Worm (Caenorhabditis elegans) whole organism, L1 larva: ENCODE measurements around the gene dpf-2.

Source experiments
- C16A3.4 ChIP-seq: fragments of 150-350 bp; optimal IDR thresholded peaks from 2 replicates; lab custom pipeline; 2014; ENCODE audit warnings: missing biosample characterization, missing genetic modification characterization
- F16B12.6 ChIP-seq: fragments of 150-350 bp; optimal IDR thresholded peaks from 2 replicates; lab custom pipeline; 2014; ENCODE audit warnings: missing biosample characterization, missing genetic modification characterization
- alr-1 ChIP-seq: fragments of 200-800 bp; sonication (Bioruptor generic); optimal IDR thresholded peaks from 2 replicates; lab custom pipeline; 2018; ENCODE audit warnings: borderline replicate concordance, mild to moderate bottlenecking, missing genetic modification characterization, missing compliant biosample characterization
- aly-2 ChIP-seq: fragments of 150-350 bp; optimal IDR thresholded peaks from 2 replicates; lab custom pipeline; 2014; ENCODE audit warnings: missing biosample characterization, missing genetic modification characterization
- ama-1 ChIP-seq: fragments of 150-350 bp; optimal IDR thresholded peaks from 2 replicates; lab custom pipeline; 2014
- blmp-1 ChIP-seq: fragments of 150-350 bp; optimal IDR thresholded peaks from 2 replicates; lab custom pipeline; 2014; ENCODE audit warnings: missing biosample characterization, missing genetic modification characterization
- ces-1 ChIP-seq: fragments of 150-350 bp; optimal IDR thresholded peaks from 2 replicates; lab custom pipeline; 2014; ENCODE audit warnings: missing biosample characterization, missing genetic modification reagents, missing genetic modification characterization
- dpl-1 ChIP-seq, 3 experiments: fragments of 150-350 bp in 2 of 3; sonication (generic microtip) in 1 of 3; optimal IDR thresholded peaks; 2 replicates each; lab custom pipeline; 2014 to 2017; ENCODE audit warnings: missing biosample characterization in 3 of 3, missing genetic modification characterization in 3 of 3, missing genetic modification reagents in 3 of 3
- dsc-1 ChIP-seq: sonication (generic microtip); optimal IDR thresholded peaks from 2 replicates; lab custom pipeline; 2016; ENCODE audit warnings: mild to moderate bottlenecking, missing genetic modification characterization, missing compliant biosample characterization
- egl-13 ChIP-seq: sonication (generic microtip); optimal IDR thresholded peaks from 2 replicates; lab custom pipeline; 2016; ENCODE audit warnings: missing genotype, missing genetic modification reagents, missing genetic modification characterization, missing compliant biosample characterization
- egl-27 ChIP-seq, 2 experiments: fragments of 150-350 bp in 1 of 2; sonication (generic microtip); optimal IDR thresholded peaks; 3 replicates each; lab custom pipeline; 2017 to 2018; ENCODE audit warnings: missing biosample characterization in 2 of 2, missing genetic modification characterization in 2 of 2, missing genetic modification reagents in 2 of 2
- elt-3 ChIP-seq, 6 experiments: fragments of 150-350 bp in 1 of 6; sonication (generic microtip); optimal IDR thresholded peaks; 2 replicates each; lab custom pipeline; 2017 to 2018; ENCODE audit warnings: missing biosample characterization in 6 of 6, missing genetic modification characterization in 6 of 6, inconsistent platforms in 1 of 6
- fkh-4 ChIP-seq: sonication (generic microtip); optimal IDR thresholded peaks from 2 replicates; lab custom pipeline; 2016; ENCODE audit warnings: missing compliant biosample characterization, missing genetic modification characterization, borderline replicate concordance
- fkh-8 ChIP-seq: sonication (generic microtip); optimal IDR thresholded peaks from 2 replicates; lab custom pipeline; 2016; ENCODE audit warnings: mild to moderate bottlenecking, missing genetic modification characterization, missing compliant biosample characterization
- grh-1 ChIP-seq: fragments of 200-800 bp; sonication (Bioruptor generic); IDR thresholded peaks from 2 replicates; pipeline ENCODE4 v1.3.6; 2022; ENCODE audit warnings: missing genetic modification reagents, missing genetic modification characterization, missing compliant biosample characterization
- hpl-2 ChIP-seq: fragments of 150-350 bp; optimal IDR thresholded peaks from 2 replicates; lab custom pipeline; 2014; ENCODE audit warnings: missing biosample characterization, missing genetic modification reagents, missing genetic modification characterization
- irx-1 ChIP-seq: sonication (generic microtip); optimal IDR thresholded peaks from 2 replicates; lab custom pipeline; 2016; ENCODE audit warnings: missing genetic modification characterization, missing compliant biosample characterization
- jun-1 ChIP-seq: fragments of 150-350 bp; optimal IDR thresholded peaks from 2 replicates; lab custom pipeline; 2014; ENCODE audit warnings: missing biosample characterization, missing genetic modification reagents, missing genetic modification characterization
- lin-13 ChIP-seq: fragments of 150-350 bp; optimal IDR thresholded peaks from 2 replicates; lab custom pipeline; 2014; ENCODE audit warnings: missing biosample characterization, missing genetic modification reagents, missing genetic modification characterization
- lin-14 ChIP-seq: fragments of 200-800 bp; sonication (Bioruptor generic); optimal IDR thresholded peaks from 2 replicates; lab custom pipeline; 2018; ENCODE audit warnings: mild to moderate bottlenecking, missing genetic modification characterization, moderate library complexity, missing compliant biosample characterization
- lin-15B ChIP-seq: fragments of 150-350 bp; sonication (generic microtip); optimal IDR thresholded peaks from 3 replicates; lab custom pipeline; 2014; ENCODE audit warnings: missing biosample characterization, missing genetic modification characterization
- lsy-2 ChIP-seq, 2 experiments: fragments of 150-350 bp; optimal IDR thresholded peaks; 2 replicates each; lab custom pipeline; 2014; ENCODE audit warnings: missing biosample characterization in 2 of 2, missing genetic modification characterization in 2 of 2
- mab-9 ChIP-seq: fragments of 200-800 bp; sonication (Bioruptor generic); IDR thresholded peaks from 2 replicates; pipeline ENCODE4 v1.3.6; 2022; ENCODE audit warnings: missing genetic modification reagents, missing genetic modification characterization, missing compliant biosample characterization
- mef-2 ChIP-seq: fragments of 150-350 bp; optimal IDR thresholded peaks from 2 replicates; lab custom pipeline; 2014; ENCODE audit warnings: missing biosample characterization, missing genetic modification characterization
- mep-1 ChIP-seq: fragments of 150-350 bp; optimal IDR thresholded peaks from 2 replicates; lab custom pipeline; 2014; ENCODE audit warnings: missing biosample characterization, missing genetic modification characterization
- nhr-12 ChIP-seq: sonication (generic microtip); optimal IDR thresholded peaks from 2 replicates; lab custom pipeline; 2017; ENCODE audit warnings: missing biosample characterization, missing genetic modification characterization
- nhr-28 ChIP-seq: fragments of 150-350 bp; optimal IDR thresholded peaks from 2 replicates; lab custom pipeline; 2014; ENCODE audit warnings: missing biosample characterization, missing genetic modification characterization
- nhr-47 ChIP-seq: sonication (generic microtip); optimal IDR thresholded peaks from 2 replicates; lab custom pipeline; 2016; ENCODE audit warnings: mild to moderate bottlenecking, missing genetic modification characterization, moderate library complexity, missing compliant biosample characterization
- nhr-71 ChIP-seq: sonication (generic microtip); optimal IDR thresholded peaks from 2 replicates; lab custom pipeline; 2016; ENCODE audit warnings: mild to moderate bottlenecking, missing genetic modification characterization, moderate library complexity, missing compliant biosample characterization
- nhr-76 ChIP-seq: sonication (generic microtip); optimal IDR thresholded peaks from 2 replicates; lab custom pipeline; 2017; ENCODE audit warnings: missing biosample characterization, missing genetic modification characterization
- nhr-77 ChIP-seq: fragments of 150-350 bp; optimal IDR thresholded peaks from 2 replicates; lab custom pipeline; 2014; ENCODE audit warnings: missing biosample characterization, missing genetic modification characterization
- nhr-85 ChIP-seq: sonication (generic microtip); peaks from one replicate; lab custom pipeline; 2016; ENCODE audit warnings: missing genetic modification characterization, inconsistent platforms, missing compliant biosample characterization
- pag-3 ChIP-seq: sonication (generic microtip); optimal IDR thresholded peaks from 2 replicates; lab custom pipeline; 2017; ENCODE audit warnings: missing genetic modification characterization, mild to moderate bottlenecking, missing compliant biosample characterization, antibody characterized with exemption, borderline replicate concordance; ENCODE audit not compliant: insufficient read depth
- rnt-1 ChIP-seq: sonication (generic microtip); optimal IDR thresholded peaks from 2 replicates; lab custom pipeline; 2016; ENCODE audit warnings: mild to moderate bottlenecking, missing genetic modification characterization, moderate library complexity, missing compliant biosample characterization
- skn-1 ChIP-seq: fragments of 150-350 bp; optimal IDR thresholded peaks from 2 replicates; lab custom pipeline; 2014; ENCODE audit warnings: missing biosample characterization, missing genetic modification characterization
- snpc-4 ChIP-seq: fragments of 150-350 bp; optimal IDR thresholded peaks from 2 replicates; lab custom pipeline; 2014; ENCODE audit warnings: missing biosample characterization, missing genetic modification characterization
- snu-23 ChIP-seq: sonication (generic microtip); optimal IDR thresholded peaks from 2 replicates; lab custom pipeline; 2016; ENCODE audit warnings: missing genetic modification characterization, missing compliant biosample characterization
- sox-4 ChIP-seq: sonication (generic microtip); optimal IDR thresholded peaks from 2 replicates; lab custom pipeline; 2016; ENCODE audit warnings: missing genetic modification characterization, missing compliant biosample characterization
- sptf-1 ChIP-seq: fragments of 150-350 bp; optimal IDR thresholded peaks from 2 replicates; lab custom pipeline; 2014; ENCODE audit warnings: missing biosample characterization, missing genetic modification characterization
- sup-37 ChIP-seq: fragments of 200-800 bp; sonication (Bioruptor generic); optimal IDR thresholded peaks from 2 replicates; lab custom pipeline; 2018; ENCODE audit warnings: mild to moderate bottlenecking, missing genetic modification characterization, missing compliant biosample characterization
- swsn-7 ChIP-seq: sonication (generic microtip); optimal IDR thresholded peaks from 2 replicates; lab custom pipeline; 2016; ENCODE audit warnings: missing genetic modification characterization, missing compliant biosample characterization
- tbx-2 ChIP-seq: sonication (generic microtip); optimal IDR thresholded peaks from 2 replicates; lab custom pipeline; 2016; ENCODE audit warnings: missing genetic modification characterization, missing compliant biosample characterization
- tlp-1 ChIP-seq: fragments of 150-350 bp; optimal IDR thresholded peaks from 2 replicates; lab custom pipeline; 2014; ENCODE audit warnings: missing biosample characterization, missing genetic modification characterization
- unc-130 ChIP-seq: fragments of 150-350 bp; optimal IDR thresholded peaks from 2 replicates; lab custom pipeline; 2017; ENCODE audit warnings: missing biosample characterization, missing genetic modification characterization, inconsistent platforms
- unc-30 ChIP-seq: sonication (generic microtip); optimal IDR thresholded peaks from 2 replicates; lab custom pipeline; 2017; ENCODE audit warnings: missing biosample characterization, missing genetic modification characterization
- unc-62 ChIP-seq: fragments of 150-350 bp; optimal IDR thresholded peaks from 2 replicates; lab custom pipeline; 2014; ENCODE audit warnings: missing biosample characterization, missing genetic modification reagents, missing genetic modification characterization
- unc-86 ChIP-seq: sonication (generic microtip); optimal IDR thresholded peaks from 2 replicates; lab custom pipeline; 2016; ENCODE audit warnings: missing genetic modification characterization, missing compliant biosample characterization
- unc-98 ChIP-seq: fragments of 200-800 bp; sonication (Bioruptor generic); IDR thresholded peaks from 2 replicates; pipeline ENCODE4 v1.3.6; 2022; ENCODE audit warnings: missing genetic modification characterization, missing compliant biosample characterization
- zip-4 ChIP-seq: fragments of 200-800 bp; sonication (Bioruptor generic); optimal IDR thresholded peaks from 2 replicates; lab custom pipeline; 2018; ENCODE audit warnings: mild to moderate bottlenecking, missing genetic modification characterization, moderate library complexity, missing compliant biosample characterization
- ztf-11 ChIP-seq, 2 experiments: sonication (generic microtip); optimal IDR thresholded peaks; 2 replicates each; lab custom pipeline; 2016 to 2017; ENCODE audit warnings: missing genetic modification characterization in 2 of 2, missing biosample characterization in 1 of 2, missing compliant biosample characterization in 1 of 2
- ztf-4 ChIP-seq: fragments of 150-350 bp; optimal IDR thresholded peaks from 2 replicates; lab custom pipeline; 2014; ENCODE audit warnings: missing biosample characterization, missing genetic modification characterization

The dpf-2 gene

ce11 chrX:14838339-14838738 lies 6.7 kb downstream of the dpf-2 start:
- TF ChIP-seq nhr-47 (tag; lab: Kevin White, UChicago), result peak; percentile 42
- TF ChIP-seq zip-4, result no peak
- peak; percentile 39 for TF ChIP-seq lin-14
- peak; percentile 45 for TF ChIP-seq fkh-8
- no peak for TF ChIP-seq C16A3.4 (tag; lab: Kevin White, UChicago)
- peak; percentile 1 for TF ChIP-seq swsn-7 (tag; lab: Kevin White, UChicago)
- TF ChIP-seq nhr-28 (tag; lab: Kevin White, UChicago), result no peak
- TF ChIP-seq nhr-71 (tag; lab: Kevin White, UChicago), result peak; percentile 43
- no peak for TF ChIP-seq grh-1 (GFP tag; lab: Robert Waterston, UW)
- no peak for TF ChIP-seq aly-2 (tag; lab: Kevin White, UChicago)
- TF ChIP-seq unc-86 (tag; lab: Kevin White, UChicago), result peak; percentile 73
- TF ChIP-seq lin-15B (tag; lab: Kevin White, UChicago), result no peak

- TF ChIP-seq swsn-7 (tag; lab: Kevin White, UChicago), result peak; percentile 90
- peak; percentile 89 for TF ChIP-seq jun-1
- TF ChIP-seq lin-15B (tag; lab: Kevin White, UChicago), result no peak
- TF ChIP-seq sup-37, result peak; percentile 38
- TF ChIP-seq lsy-2 (tag; optimal IDR thresholded peaks at IDR 0.05; lab: Kevin White, UChicago), result peak; percentile 63 to 92
- peak; percentile 66 for TF ChIP-seq mef-2
- TF ChIP-seq irx-1 (tag; lab: Kevin White, UChicago), result peak; percentile 83
- peak; percentile 53 to 56 for TF ChIP-seq egl-27 (tag; optimal IDR thresholded peaks at IDR 0.05; lab: Kevin White, UChicago)
- TF ChIP-seq ama-1 (lab: Kevin White, UChicago), result peak; percentile 6
- peak; percentile 44 for TF ChIP-seq F16B12.6
- TF ChIP-seq pag-3, result peak; percentile 15
- no peak for TF ChIP-seq unc-62 (GFP tag; lab: Kevin White, UChicago)
- TF ChIP-seq fkh-4 (tag; lab: Kevin White, UChicago), result no peak
- TF ChIP-seq nhr-47 (tag; lab: Kevin White, UChicago), result peak; percentile 86
- peak; percentile 96 for TF ChIP-seq nhr-71 (tag; lab: Kevin White, UChicago)
- TF ChIP-seq dsc-1 (tag; lab: Kevin White, UChicago), result peak; percentile 82
- peak; percentile 89 for TF ChIP-seq mep-1 (tag; lab: Kevin White, UChicago)
- TF ChIP-seq unc-98, result no peak
- no peak for TF ChIP-seq unc-30 (tag; lab: Kevin White, UChicago)
- TF ChIP-seq lin-14, result peak; percentile 99
- peak; percentile 87 for TF ChIP-seq fkh-8
- no peak for TF ChIP-seq nhr-76 (tag; lab: Kevin White, UChicago)
- peak in 1 of 2 experiments; percentile 14 for TF ChIP-seq ztf-11 (tag; optimal IDR thresholded peaks at IDR 0.05; lab: Kevin White, UChicago)
- peak; percentile 63 for TF ChIP-seq blmp-1
- TF ChIP-seq ces-1, result no peak
- TF ChIP-seq skn-1 (tag; lab: Kevin White, UChicago), result peak; percentile 87
- TF ChIP-seq elt-3 (tag; optimal IDR thresholded peaks at IDR 0.05; lab: Kevin White, UChicago), result peak in 2 of 6 experiments; percentile 27 to 50
- TF ChIP-seq rnt-1, result peak; percentile 80
- TF ChIP-seq snpc-4, result peak; percentile 78
- no peak for TF ChIP-seq nhr-12 (tag; lab: Kevin White, UChicago)
- TF ChIP-seq lin-13 (GFP tag; lab: Kevin White, UChicago), result peak; percentile 86
- no peak for TF ChIP-seq tlp-1
- TF ChIP-seq nhr-85 (tag; lab: Kevin White, UChicago), result peak; percentile 86
- no peak for TF ChIP-seq alr-1
- peak; percentile 40; the same call in 1 of the 2 replicates for TF ChIP-seq mab-9 (GFP tag; lab: Robert Waterston, UW)
- peak; percentile 81 for TF ChIP-seq egl-13 (tag; lab: Kevin White, UChicago)
- TF ChIP-seq unc-86 (tag; lab: Kevin White, UChicago), result peak; percentile 91
- TF ChIP-seq ztf-4 (tag; lab: Kevin White, UChicago), result peak; percentile 78
- TF ChIP-seq tbx-2 (tag; lab: Kevin White, UChicago), result peak; percentile 92
- TF ChIP-seq nhr-77 (tag; lab: Kevin White, UChicago), result peak; percentile 94
- no peak for TF ChIP-seq hpl-2 (GFP tag; lab: Kevin White, UChicago)
- TF ChIP-seq sptf-1 (tag; lab: Kevin White, UChicago), result no peak
- peak; percentile 96 for TF ChIP-seq snu-23
- TF ChIP-seq unc-130 (tag; lab: Kevin White, UChicago), result peak; percentile 46
- peak; percentile 74 to 86 (median 75) for TF ChIP-seq dpl-1 (GFP tag; optimal IDR thresholded peaks at IDR 0.05; lab: Kevin White, UChicago)
- peak; percentile 21 for TF ChIP-seq sox-4 (tag; lab: Kevin White, UChicago)
Observed at ce11 chrX:14841030-14841429, 9.4 kb downstream of the dpf-2 start.
